Fruit fly (Drosophila melanogaster): ENCODE measurements around the gene CG31465.

dm6 chr3R:21859509-21859908, 21.1 kb upstream of the CG31465 start:
- TF ChIP-seq Dfd (GFP tag; optimal IDR thresholded peaks at IDR 0.05) (no peak), sens-2 (GFP tag; IDR thresholded peaks at IDR 0.05) (peak; percentile 71), nmo (GFP tag; optimal IDR thresholded peaks at IDR 0.05) (peak; percentile 63)
